Fruit fly (Drosophila melanogaster): ENCODE measurements around the gene Rga.

Rga gene

DNA sequence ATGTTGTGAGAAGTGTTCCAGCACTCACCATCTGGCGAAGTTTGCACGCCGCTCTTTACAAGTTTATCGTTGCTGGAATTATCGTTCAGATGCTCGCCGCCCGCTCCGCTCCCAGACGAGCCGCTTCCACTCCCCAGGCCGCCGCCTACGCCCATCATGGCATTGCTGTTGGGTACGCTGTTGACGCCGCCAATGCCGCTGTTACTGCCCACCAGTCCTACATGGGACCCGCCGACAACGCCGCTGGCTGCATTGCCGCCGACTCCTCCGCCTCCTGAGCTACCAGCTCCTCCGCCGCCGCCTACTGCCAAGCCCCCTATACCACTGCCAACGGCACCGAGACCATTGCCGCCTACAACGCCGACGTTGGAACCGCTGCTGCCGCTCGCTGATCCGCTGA is 4.5 kb downstream of the Rga start:
- TF ChIP-seq CG34376 (GFP tag; optimal IDR thresholded peaks at IDR 0.05) (no peak), Dfd (GFP tag; optimal IDR thresholded peaks at IDR 0.05) (peak in 1 of 2 experiments; percentile 73), repo (GFP tag; optimal IDR thresholded peaks at IDR 0.05) (no peak), CG11093 (GFP tag; IDR thresholded peaks at IDR 0.05) (0 out of 3 replicates have a peak, but pooled peaks have one; percentile 40), Deaf1 (tag; optimal IDR thresholded peaks at IDR 0.05) (no peak), Lhr (GFP tag; optimal IDR thresholded peaks at IDR 0.05) (no peak), CG18764 (GFP tag; optimal IDR thresholded peaks at IDR 0.05) (no peak), Med (GFP tag) (peak; percentile 52), CG7357 (GFP tag; IDR thresholded peaks at IDR 0.05) (no peak), CG8478 (optimal IDR thresholded peaks at IDR 0.05) (peak; percentile 59), CG11456 (GFP tag; IDR thresholded peaks at IDR 0.05) (0 out of 3 replicates have a peak, but pooled peaks have one; percentile 32), inv (GFP tag; IDR thresholded peaks at IDR 0.05; ENCODE audit: partially characterized antibody) (0 out of 2 replicates have a peak, but pooled peaks have one; percentile 12), gsb-n (tag; optimal IDR thresholded peaks at IDR 0.05) (no peak), ci (GFP tag; IDR thresholded peaks at IDR 0.05) (0 out of 3 replicates have a peak, but pooled peaks have one; percentile 25), CG16779 (GFP tag; IDR thresholded peaks at IDR 0.05) (0 out of 2 replicates have a peak, but pooled peaks have one; percentile 18)

DNA sequence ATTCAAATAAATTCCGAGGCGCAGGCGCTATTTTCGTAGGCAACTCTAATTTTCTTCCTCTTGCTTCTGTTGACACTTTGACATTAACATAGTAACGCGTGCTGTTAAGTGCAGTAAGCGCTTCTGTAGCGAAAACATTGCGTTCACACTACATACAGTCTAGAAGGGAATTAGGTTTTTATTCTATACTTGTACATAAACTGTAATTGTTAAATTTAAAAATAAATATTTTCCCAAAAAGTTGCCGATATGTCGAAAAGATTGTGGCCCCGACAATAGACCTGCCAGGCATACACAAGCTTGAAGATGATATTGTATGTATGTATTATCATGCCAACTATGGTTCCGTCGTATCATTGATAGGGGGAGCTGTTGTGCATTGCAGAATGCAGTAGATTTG is 6.4 kb downstream of the Rga start, which contains the start of gene asl:
Gene asl (minus strand): TSS at position 67 of the 400 bp plus-strand sequence.
- TF ChIP-seq chn (GFP tag; optimal IDR thresholded peaks at IDR 0.05) (peak; percentile 76), CG17385 (GFP tag; optimal IDR thresholded peaks at IDR 0.05) (peak; percentile 99), zfh2 (GFP tag; optimal IDR thresholded peaks at IDR 0.05) (peak; percentile 51), CG2120 (GFP tag; optimal IDR thresholded peaks at IDR 0.05) (peak; percentile 71), fd102C (GFP tag; optimal IDR thresholded peaks at IDR 0.05) (peak; percentile 35), CG9609 (GFP tag; optimal IDR thresholded peaks at IDR 0.05) (peak; percentile 11), Dip3 (GFP tag; optimal IDR thresholded peaks at IDR 0.05) (peak; percentile 73), wek (GFP tag; optimal IDR thresholded peaks at IDR 0.05) (peak; percentile 50), CG10979 (tag; optimal IDR thresholded peaks at IDR 0.05) (peak; percentile 58), rib (GFP tag; IDR thresholded peaks at IDR 0.05) (peak; percentile 19; the same call in 1 of the 2 replicates), Jarid2 (GFP tag; optimal IDR thresholded peaks at IDR 0.05) (no peak), CG3281 (GFP tag; optimal IDR thresholded peaks at IDR 0.05) (peak; percentile 61), CG14050 (GFP tag; IDR thresholded peaks at IDR 0.05) (peak; percentile 37; the same call in 1 of the 3 replicates), BtbVII (GFP tag; optimal IDR thresholded peaks at IDR 0.05) (peak; percentile 42), E2f2 (GFP tag; IDR thresholded peaks at IDR 0.05) (peak; percentile 84), YL-1 (GFP tag; optimal IDR thresholded peaks at IDR 0.05) (peak; percentile 91), zfh1 (GFP tag; IDR thresholded peaks at IDR 0.05) (peak; percentile 53; the same call in 1 of the 3 replicates), Spps (tag; optimal IDR thresholded peaks at IDR 0.05) (peak; percentile 26), Ssrp (tag; optimal IDR thresholded peaks at IDR 0.05) (peak; percentile 57), gsb (GFP tag; IDR thresholded peaks at IDR 0.05) (no peak), psq (GFP tag; optimal IDR thresholded peaks at IDR 0.05) (peak; percentile 14), CG32767 (GFP tag; IDR thresholded peaks at IDR 0.05) (0 out of 2 replicates have a peak, but pooled peaks have one; percentile 43), pum (GFP tag; optimal IDR thresholded peaks at IDR 0.05) (peak; percentile 33), NFAT (GFP tag; IDR thresholded peaks at IDR 0.05) (no peak), ash1 (GFP tag; optimal IDR thresholded peaks at IDR 0.05) (no peak), CG33213 (GFP tag; optimal IDR thresholded peaks at IDR 0.05) (peak; percentile 66), unpg (GFP tag; optimal IDR thresholded peaks at IDR 0.05) (peak; percentile 72), Pdp1 (GFP tag; optimal IDR thresholded peaks at IDR 0.05) (peak; percentile 54 to 59), CG10321 (GFP tag; IDR thresholded peaks at IDR 0.05) (no peak), CG10654 (GFP tag; optimal IDR thresholded peaks at IDR 0.05) (peak; percentile 17), Lhr (GFP tag; optimal IDR thresholded peaks at IDR 0.05) (peak; percentile 59), ham (GFP tag; IDR thresholded peaks at IDR 0.05) (no peak), kah (GFP tag; optimal IDR thresholded peaks at IDR 0.05) (no peak), gro (GFP tag; optimal IDR thresholded peaks at IDR 0.05) (peak; percentile 51), CG5245 (GFP tag; optimal IDR thresholded peaks at IDR 0.05) (peak; percentile 16), ftz-f1 (GFP tag; optimal IDR thresholded peaks at IDR 0.05) (no peak), CG13624 (GFP tag; optimal IDR thresholded peaks at IDR 0.05) (peak; percentile 49)

Data from whole organism, embryonic.